Worm (Caenorhabditis elegans) whole organism, young adult: ENCODE results near the gene nphp-4.

ENCODE experiments used
- B0336.3 ChIP-seq: fragments of 200-800 bp; sonication (Bioruptor generic); IDR thresholded peaks from 2 replicates; pipeline ENCODE4 v1.3.6; 2022; ENCODE audit warnings: missing genetic modification characterization, missing compliant biosample characterization
- K11D2.4 ChIP-seq: fragments of 200-800 bp; sonication (Bioruptor generic); IDR thresholded peaks from 2 replicates; pipeline ENCODE4 v1.3.6; 2022; ENCODE audit warnings: missing genetic modification reagents, missing genetic modification characterization, missing compliant biosample characterization
- ZK185.1 ChIP-seq: sonication (generic microtip); optimal IDR thresholded peaks from 2 replicates; lab custom pipeline; 2016; ENCODE audit warnings: mild to moderate bottlenecking, missing genetic modification characterization, missing compliant biosample characterization; ENCODE audit not compliant: poor library complexity, severe bottlenecking
- attf-6 ChIP-seq: fragments of 200-800 bp; sonication (Bioruptor generic); IDR thresholded peaks from 2 replicates; pipeline ENCODE4 v1.3.6; 2022; ENCODE audit warnings: missing genetic modification reagents, missing genetic modification characterization, missing compliant biosample characterization
- cebp-2 ChIP-seq: fragments of 200-800 bp; sonication (Bioruptor generic); IDR thresholded peaks from 2 replicates; pipeline ENCODE4 v1.3.6; 2022; ENCODE audit warnings: missing genetic modification characterization, missing compliant biosample characterization
- ceh-40 ChIP-seq: fragments of 200-800 bp; sonication (Bioruptor generic); IDR thresholded peaks from 2 replicates; pipeline ENCODE4 v1.3.6; 2022; ENCODE audit warnings: missing genetic modification characterization, missing compliant biosample characterization
- lsy-27 ChIP-seq: sonication (generic microtip); optimal IDR thresholded peaks from 2 replicates; lab custom pipeline; 2017; ENCODE audit warnings: missing genetic modification characterization, mild to moderate bottlenecking, missing compliant biosample characterization, antibody characterized with exemption, missing genotype, borderline replicate concordance; ENCODE audit not compliant: insufficient read depth
- nhr-90 ChIP-seq: sonication (generic microtip); optimal IDR thresholded peaks from 2 replicates; lab custom pipeline; 2016; ENCODE audit warnings: missing genotype, mild to moderate bottlenecking, missing genetic modification characterization, missing compliant biosample characterization
- rec-8 ChIP-seq, 2 experiments: sonication (generic microtip); optimal IDR thresholded peaks; 2 replicates each; lab custom pipeline; 2016; ENCODE audit warnings: mild to moderate bottlenecking in 2 of 2, missing genetic modification characterization in 2 of 2, missing genetic modification reagents in 2 of 2, missing genotype in 2 of 2, missing biosample characterization in 1 of 2, missing compliant biosample characterization in 1 of 2, moderate library complexity in 1 of 2
- rpc-1 ChIP-seq, 2 experiments: fragments of 150-350 bp in 1 of 2; sonication (generic microtip) in 1 of 2; optimal IDR thresholded peaks; 2 replicates each; lab custom pipeline; 2014 to 2018; ENCODE audit warnings: missing biosample characterization in 1 of 2, missing genetic modification characterization in 1 of 2, missing genetic modification reagents in 1 of 2, missing genotype in 1 of 2
- unc-62 ChIP-seq: fragments of 150-350 bp; optimal IDR thresholded peaks from 2 replicates; lab custom pipeline; 2014; ENCODE audit warnings: missing biosample characterization, missing genetic modification reagents, missing genetic modification characterization
- ztf-3 ChIP-seq: fragments of 200-800 bp; sonication (Bioruptor generic); optimal IDR thresholded peaks from 2 replicates; lab custom pipeline; 2018; ENCODE audit warnings: mild to moderate bottlenecking, missing genetic modification characterization, missing compliant biosample characterization

DNA sequence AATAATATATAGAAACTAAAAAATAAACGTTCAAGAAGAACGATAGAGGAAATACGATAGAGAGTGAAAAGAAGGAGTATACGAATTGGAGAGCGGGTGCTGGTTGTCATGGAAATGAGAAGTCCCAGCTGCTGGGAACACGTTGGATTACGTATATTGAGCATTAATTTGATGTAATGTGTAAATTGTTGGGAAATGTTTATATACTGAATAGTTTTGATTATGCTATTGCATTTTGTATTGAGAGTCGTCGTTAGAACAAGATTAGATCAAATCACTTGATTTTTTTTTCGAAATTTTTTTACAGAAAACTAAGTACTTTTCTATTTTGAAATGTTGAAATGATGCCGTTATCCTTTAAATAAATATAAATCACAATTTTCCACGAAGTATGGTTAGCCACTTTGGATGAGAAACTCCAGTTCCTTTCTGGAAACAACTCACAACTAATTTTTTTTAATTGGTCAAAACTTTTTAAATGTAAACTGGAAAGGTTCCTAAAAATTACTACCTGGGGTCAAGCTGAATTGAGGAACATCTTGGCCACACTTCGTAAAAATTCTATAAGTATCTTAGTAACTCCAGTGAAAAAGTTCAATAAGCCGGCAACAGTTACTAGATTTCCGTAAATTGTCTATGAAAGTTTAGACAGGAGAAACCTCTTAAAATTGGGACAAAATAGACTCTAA, at the start of gene nphp-4:
- no peak for TF ChIP-seq B0336.3 (GFP tag; lab: Robert Waterston, UW)
- TF ChIP-seq lsy-27 (tag; lab: Kevin White, UChicago) = no peak
- TF ChIP-seq cebp-2 (GFP tag; lab: Robert Waterston, UW) = no peak
- TF ChIP-seq unc-62 (GFP tag; lab: Kevin White, UChicago) = no peak
- TF ChIP-seq K11D2.4 (GFP tag; lab: Robert Waterston, UW) = no peak
- TF ChIP-seq rpc-1 (optimal IDR thresholded peaks at IDR 0.05; lab: Kevin White, UChicago) = no peak
- TF ChIP-seq rpc-1 (tag; optimal IDR thresholded peaks at IDR 0.05; lab: Kevin White, UChicago) = no peak
- TF ChIP-seq ceh-40 (GFP tag; lab: Robert Waterston, UW) = no peak
- no peak for TF ChIP-seq ztf-3 (GFP tag; lab: Kevin White, UChicago)
- no peak for TF ChIP-seq nhr-90 (tag; lab: Kevin White, UChicago)
- no peak for TF ChIP-seq attf-6 (GFP tag; lab: Robert Waterston, UW)
- TF ChIP-seq rec-8 (tag; optimal IDR thresholded peaks at IDR 0.05; lab: Kevin White, UChicago) = no peak
- no peak for TF ChIP-seq ZK185.1 (tag; lab: Kevin White, UChicago)
